Worm (Caenorhabditis elegans): ENCODE measurements around the gene frpr-15.
A peak's percentile ranks its signal among the peaks of the same experiment; 100 is the strongest.

frpr-15 gene

DNA sequence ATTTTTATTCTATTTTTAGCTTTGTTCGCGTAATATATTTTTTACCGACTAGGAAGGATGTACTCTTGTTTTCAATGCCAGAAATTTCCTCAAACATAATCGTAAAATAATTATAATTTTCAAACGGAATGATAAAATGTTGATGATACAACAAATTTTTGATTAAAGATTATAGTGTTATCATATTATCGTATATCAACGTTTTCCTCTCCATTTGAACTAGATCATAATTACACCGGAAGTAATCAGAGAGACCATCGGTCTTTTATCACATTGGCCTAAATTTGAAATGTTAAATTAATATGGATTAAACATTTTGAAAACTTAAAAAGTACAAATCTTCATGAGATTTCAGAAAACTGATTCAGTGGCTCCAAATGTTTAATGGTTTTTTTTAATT is 52.8 kb downstream of the frpr-15 start (continued):
- TF ChIP-seq hlh-11 (tag; optimal IDR thresholded peaks at IDR 0.05) (peak; percentile 19), set-16 (GFP tag; IDR thresholded peaks at IDR 0.05) (no peak), aha-1 (tag) (no peak)

DNA sequence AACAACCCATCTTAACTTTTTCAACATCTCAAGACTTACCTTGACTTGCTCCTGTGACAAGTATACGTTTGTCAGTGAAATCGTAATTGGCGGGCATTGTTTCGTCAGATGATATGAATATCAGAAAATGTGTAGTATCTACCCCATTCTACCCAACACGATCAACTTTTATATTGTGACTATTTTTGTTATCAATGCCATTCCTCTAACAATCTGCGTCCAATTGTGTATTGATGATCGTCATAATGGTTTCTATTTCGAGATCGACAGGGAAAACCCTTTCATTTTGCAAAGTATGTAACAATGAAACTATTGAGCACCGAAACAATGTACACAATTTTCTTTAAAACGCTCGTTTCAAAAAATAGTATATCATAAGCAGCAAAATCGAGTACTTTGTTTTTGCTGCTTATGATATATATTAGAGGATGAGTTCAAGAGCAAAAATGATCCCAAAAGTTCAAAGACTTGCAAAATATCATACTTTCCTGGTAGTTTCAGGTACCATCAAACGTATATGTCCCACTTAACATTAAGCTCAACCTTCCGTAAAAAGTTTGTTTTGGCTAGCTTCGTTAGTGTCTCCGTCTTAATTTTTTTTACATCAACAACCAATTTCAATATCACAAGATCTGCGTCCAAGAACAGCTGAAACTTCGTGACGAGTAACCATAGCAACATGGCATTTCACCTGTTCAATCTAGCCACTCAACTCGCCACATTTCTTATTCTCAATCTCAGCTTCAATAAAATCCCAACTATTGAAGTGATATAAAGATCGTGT is 53.8 kb downstream of the frpr-15 start, which contains the start of the genes dhs-21 and xbx-9:
Gene dhs-21, minus strand, starts transcription at position 181 of the 784 bp plus-strand sequence.
Gene xbx-9, plus strand, starts transcription at position 734 of the 784 bp plus-strand sequence.
- TF ChIP-seq zfp-3 (GFP tag; conservative IDR thresholded peaks at IDR 0.05) (no peak), pqm-1 (tag; optimal IDR thresholded peaks at IDR 0.05) (peak; percentile 65), nhr-28 (tag; optimal IDR thresholded peaks at IDR 0.05) (peak; percentile 92), fkh-10 (GFP tag; optimal IDR thresholded peaks at IDR 0.05) (no peak), unc-130 (GFP tag; optimal IDR thresholded peaks at IDR 0.05) (no peak), dve-1 (tag; optimal IDR thresholded peaks at IDR 0.05; ENCODE audit: insufficient read depth) (peak; percentile 64), ztf-7 (tag; optimal IDR thresholded peaks at IDR 0.05) (peak; percentile 49), D1046.2 (GFP tag; IDR thresholded peaks at IDR 0.05) (no peak), daf-16 (GFP tag; optimal IDR thresholded peaks at IDR 0.05) (no peak), daf-16 (tag; optimal IDR thresholded peaks at IDR 0.05) (peak; percentile 64), hlh-11 (tag; optimal IDR thresholded peaks at IDR 0.05) (peak; percentile 54), nhr-77 (tag; optimal IDR thresholded peaks at IDR 0.05) (peak; percentile 51), mes-2 (tag; optimal IDR thresholded peaks at IDR 0.05; ENCODE audit: poor library complexity, severe bottlenecking) (peak; percentile 19), lin-1 (GFP tag; IDR thresholded peaks at IDR 0.05) (0 out of 2 replicates have a peak, but pooled peaks have one; percentile 17), skn-1 (tag; optimal IDR thresholded peaks at IDR 0.05) (no peak), nhr-6 (tag; optimal IDR thresholded peaks at IDR 0.05) (peak; percentile 62), dmd-8 (GFP tag; IDR thresholded peaks at IDR 0.05) (no peak), F26F4.8 (GFP tag; conservative IDR thresholded peaks at IDR 0.05) (no peak), T20F7.1 (GFP tag; optimal IDR thresholded peaks at IDR 0.05) (peak; percentile 56), unc-62 (GFP tag; optimal IDR thresholded peaks at IDR 0.05 in 1 of 2) (peak in 1 of 2 experiments; percentile 95), unc-62 (tag; optimal IDR thresholded peaks at IDR 0.05) (no peak), dmd-6 (GFP tag; IDR thresholded peaks at IDR 0.05) (peak; percentile 53), ceh-28 (tag; optimal IDR thresholded peaks at IDR 0.05) (no peak), hlh-30 (tag; optimal IDR thresholded peaks at IDR 0.05; ENCODE audit: insufficient read depth) (peak; percentile 65), ctbp-1 (GFP tag; IDR thresholded peaks at IDR 0.05) (no peak), spr-3 (GFP tag; optimal IDR thresholded peaks at IDR 0.05) (no peak), madf-5 (GFP tag; IDR thresholded peaks at IDR 0.05) (no peak), nhr-10 (tag; optimal IDR thresholded peaks at IDR 0.05) (peak; percentile 30), dpl-1 (GFP tag; optimal IDR thresholded peaks at IDR 0.05) (no peak), lin-29 (GFP tag; IDR thresholded peaks at IDR 0.05) (no peak), tag-97 (GFP tag; IDR thresholded peaks at IDR 0.05) (no peak), mxl-3 (GFP tag; optimal IDR thresholded peaks at IDR 0.05) (peak; percentile 35)

DNA sequence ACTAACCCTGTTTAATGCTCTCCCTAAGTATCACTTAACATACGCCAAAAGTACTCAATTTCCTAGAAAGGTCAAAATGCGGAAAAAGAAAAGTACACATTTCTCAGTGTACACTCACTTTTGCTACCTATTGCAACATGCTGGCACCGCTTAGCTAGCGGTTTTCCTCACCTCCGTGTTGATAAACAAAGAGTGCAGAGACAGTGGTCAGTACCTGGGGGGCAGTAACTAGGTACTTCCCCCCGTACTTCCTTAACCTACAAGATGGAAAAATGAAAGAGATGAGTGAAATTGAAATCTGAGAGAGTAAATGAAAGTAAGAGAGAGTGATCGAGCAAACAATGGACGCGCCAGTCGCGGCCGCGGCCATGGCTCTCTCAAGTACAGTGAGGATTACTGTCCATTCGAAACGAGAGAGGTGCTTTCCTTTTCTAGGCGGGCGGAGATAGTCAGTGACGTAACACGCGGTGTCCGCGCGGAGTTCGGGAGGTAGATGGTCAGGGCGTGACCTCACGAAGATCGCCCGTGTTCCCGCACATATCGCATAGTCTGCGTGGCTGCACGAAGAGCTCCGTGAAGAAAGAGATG is 56.4 kb downstream of the frpr-15 start, which contains the start of gene cky-1:
Gene cky-1, plus strand, starts transcription at position 538 of the 588 bp plus-strand sequence.
- TF ChIP-seq ceh-20 (GFP tag; IDR thresholded peaks at IDR 0.05) (no peak), spr-1 (tag; optimal IDR thresholded peaks at IDR 0.05) (no peak), snpc-1.2 (GFP tag; IDR thresholded peaks at IDR 0.05) (no peak), madf-5 (GFP tag; IDR thresholded peaks at IDR 0.05) (no peak), unc-130 (GFP tag; optimal IDR thresholded peaks at IDR 0.05) (no peak), nhr-6 (tag; optimal IDR thresholded peaks at IDR 0.05) (no peak), daf-19 (GFP tag; conservative IDR thresholded peaks at IDR 0.05) (0 out of 2 replicates have a peak, but pooled peaks have one; percentile 59), dve-1 (tag; optimal IDR thresholded peaks at IDR 0.05; ENCODE audit: insufficient read depth) (no peak), zag-1 (tag; optimal IDR thresholded peaks at IDR 0.05) (no peak), lin-1 (GFP tag; IDR thresholded peaks at IDR 0.05) (no peak), zfp-3 (GFP tag; conservative IDR thresholded peaks at IDR 0.05) (no peak), pha-4 (GFP tag; IDR thresholded peaks at IDR 0.05) (no peak), pha-4 (tag; optimal IDR thresholded peaks at IDR 0.05) (no peak), zfp-2 (tag; optimal IDR thresholded peaks at IDR 0.05) (no peak), hlh-11 (tag; optimal IDR thresholded peaks at IDR 0.05) (peak; percentile 8), lin-38 (GFP tag; IDR thresholded peaks at IDR 0.05) (no peak), set-16 (GFP tag; IDR thresholded peaks at IDR 0.05) (peak; percentile 58; the same call in 1 of the 2 replicates), nhr-237 (tag; optimal IDR thresholded peaks at IDR 0.05) (no peak), ama-1 (optimal IDR thresholded peaks at IDR 0.05) (no peak)
